Worm (Caenorhabditis elegans) whole organism, L2 larva: ENCODE data around the gene lgc-19.

ENCODE experiments used
- ama-1 ChIP-seq: fragments of 150-350 bp; optimal IDR thresholded peaks from 2 replicates; lab custom pipeline; 2018; ENCODE audit warnings: inconsistent platforms
- ceh-16 ChIP-seq: fragments of 150-350 bp; optimal IDR thresholded peaks from 2 replicates; lab custom pipeline; 2014; ENCODE audit warnings: missing biosample characterization, missing genetic modification characterization
- elt-1 ChIP-seq: fragments of 150-350 bp; optimal IDR thresholded peaks from 2 replicates; lab custom pipeline; 2014; ENCODE audit warnings: missing biosample characterization, missing genetic modification characterization
- lin-39 ChIP-seq: fragments of 150-350 bp; optimal IDR thresholded peaks from 2 replicates; lab custom pipeline; 2014; ENCODE audit warnings: missing biosample characterization, missing genetic modification reagents, missing genetic modification characterization
- mdl-1 ChIP-seq, 2 experiments: fragments of 150-350 bp in 1 of 2; sonication (generic microtip) in 1 of 2; optimal IDR thresholded peaks; 2 replicates each; lab custom pipeline; 2017; ENCODE audit warnings: missing biosample characterization in 2 of 2, missing genetic modification characterization in 2 of 2
- sem-4 ChIP-seq: fragments of 150-350 bp; optimal IDR thresholded peaks from 2 replicates; lab custom pipeline; 2014; ENCODE audit warnings: missing biosample characterization, missing genetic modification reagents, missing genetic modification characterization
- ztf-11 ChIP-seq: sonication (generic microtip); optimal IDR thresholded peaks from 2 replicates; lab custom pipeline; 2017; ENCODE audit warnings: missing biosample characterization, missing genetic modification characterization

- no peak for TF ChIP-seq ceh-16 (tag; lab: Kevin White, UChicago)
- no peak for TF ChIP-seq sem-4 (tag; lab: Kevin White, UChicago)
- TF ChIP-seq ztf-11 (tag; lab: Kevin White, UChicago) = no peak
- no peak for TF ChIP-seq elt-1 (tag; lab: Kevin White, UChicago)
- TF ChIP-seq lin-39 (tag; lab: Kevin White, UChicago) = no peak
- TF ChIP-seq ama-1 (lab: Kevin White, UChicago) = no peak
- no peak for TF ChIP-seq mdl-1 (tag; optimal IDR thresholded peaks at IDR 0.05; lab: Kevin White, UChicago)
These were observed 43.8 kb upstream of the lgc-19 start for ce11 chrIV:16006267-16006666.
